Fruit fly (Drosophila melanogaster): Measurements from ENCODE around the gene Prp18.

DNA sequence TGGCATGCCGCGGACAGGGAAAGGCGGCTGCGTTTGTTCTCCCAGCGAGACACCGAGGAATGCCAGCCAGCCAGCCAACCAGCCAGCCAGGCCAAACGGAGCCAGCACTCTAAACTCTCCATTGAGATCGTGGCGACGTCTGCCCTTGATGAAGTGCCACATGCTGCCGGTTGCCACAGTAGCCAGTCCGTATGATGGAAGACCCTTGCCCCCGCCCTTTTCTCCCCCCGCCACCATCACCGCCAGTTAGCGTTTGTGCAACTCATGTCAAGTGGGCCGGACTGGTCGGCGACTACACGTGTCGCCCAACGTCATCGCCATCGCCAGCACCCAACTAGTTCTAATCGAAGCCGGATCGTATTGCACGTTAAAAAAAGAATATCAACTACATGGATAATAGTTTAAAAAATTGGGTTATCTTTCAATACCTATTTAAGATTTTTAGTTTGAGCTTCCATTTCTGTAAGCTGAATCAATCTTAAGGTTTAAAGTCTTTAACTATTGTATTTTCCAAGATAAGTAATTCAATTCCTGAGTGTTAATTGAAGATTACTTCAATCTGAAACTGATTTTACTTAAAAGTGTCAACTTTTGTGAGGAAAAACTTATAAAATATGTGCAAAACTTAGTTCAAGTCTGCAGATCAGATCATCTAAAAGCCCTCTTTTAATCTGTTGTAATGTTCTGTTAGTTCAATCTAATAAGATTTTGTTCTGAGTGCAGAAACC is 39.3 kb upstream of the Prp18 start:
- TF ChIP-seq psq (optimal IDR thresholded peaks at IDR 0.05) = no peak
- TF ChIP-seq h (optimal IDR thresholded peaks at IDR 0.05) = no peak
- no peak for TF ChIP-seq Sin3A (optimal IDR thresholded peaks at IDR 0.05)

Measured in Kc167 (cell line).